Worm (Caenorhabditis elegans): ENCODE measurements around the gene plpp-1.1.

Gene plpp-1.1

ce11 chrII:3958673-3959299 lies 31.0 kb upstream of the plpp-1.1 start:
- TF ChIP-seq mab-5 (tag; optimal IDR thresholded peaks at IDR 0.05): peak; percentile 56
- TF ChIP-seq nhr-21 (tag; optimal IDR thresholded peaks at IDR 0.05): peak; percentile 42
- no peak for TF ChIP-seq alr-1 (tag; optimal IDR thresholded peaks at IDR 0.05)
- TF ChIP-seq C34F6.9 (tag; optimal IDR thresholded peaks at IDR 0.05): peak; percentile 76
- no peak for TF ChIP-seq nhr-10 (tag; optimal IDR thresholded peaks at IDR 0.05)
- TF ChIP-seq ceh-16 (tag; optimal IDR thresholded peaks at IDR 0.05): no peak
- TF ChIP-seq lin-39 (tag; optimal IDR thresholded peaks at IDR 0.05): no peak
- TF ChIP-seq fos-1 (tag; optimal IDR thresholded peaks at IDR 0.05): peak; percentile 55
- TF ChIP-seq nhr-77 (tag; optimal IDR thresholded peaks at IDR 0.05): no peak
- TF ChIP-seq unc-55 (GFP tag; optimal IDR thresholded peaks at IDR 0.05): peak; percentile 70
- no peak for TF ChIP-seq lin-11 (tag; optimal IDR thresholded peaks at IDR 0.05)
- no peak for TF ChIP-seq sem-4 (tag; optimal IDR thresholded peaks at IDR 0.05)
- no peak for TF ChIP-seq elt-3 (tag; optimal IDR thresholded peaks at IDR 0.05)
- peak; percentile 77 for TF ChIP-seq crh-2 (tag; optimal IDR thresholded peaks at IDR 0.05)
- TF ChIP-seq elt-1 (tag; optimal IDR thresholded peaks at IDR 0.05): no peak
- TF ChIP-seq R02D3.7 (tag; optimal IDR thresholded peaks at IDR 0.05): no peak
- TF ChIP-seq unc-62 (GFP tag; optimal IDR thresholded peaks at IDR 0.05): no peak
- TF ChIP-seq nhr-129 (tag; optimal IDR thresholded peaks at IDR 0.05): peak; percentile 71
- no peak for TF ChIP-seq unc-39 (tag; optimal IDR thresholded peaks at IDR 0.05)
- no peak for TF ChIP-seq nhr-23 (tag; optimal IDR thresholded peaks at IDR 0.05)
- peak; percentile 89 for TF ChIP-seq Y55F3AM.14 (GFP tag; optimal IDR thresholded peaks at IDR 0.05)
- peak; percentile 95 for TF ChIP-seq sma-9 (GFP tag; optimal IDR thresholded peaks at IDR 0.05)
- TF ChIP-seq sma-9 (tag; optimal IDR thresholded peaks at IDR 0.05): no peak
- TF ChIP-seq snpc-4 (tag; optimal IDR thresholded peaks at IDR 0.05): peak; percentile 11
- no peak for TF ChIP-seq ceh-82 (tag; optimal IDR thresholded peaks at IDR 0.05)
- TF ChIP-seq mbf-1 (tag; optimal IDR thresholded peaks at IDR 0.05): no peak
- peak; percentile 27 for TF ChIP-seq skn-1 (tag; optimal IDR thresholded peaks at IDR 0.05)
- TF ChIP-seq sma-3 (GFP tag; optimal IDR thresholded peaks at IDR 0.05): peak; percentile 51
- no peak for TF ChIP-seq ZK546.5 (tag; optimal IDR thresholded peaks at IDR 0.05)
- no peak for TF ChIP-seq nhr-12 (tag; optimal IDR thresholded peaks at IDR 0.05)
- peak; percentile 69 for TF ChIP-seq zag-1 (tag; optimal IDR thresholded peaks at IDR 0.05)
- no peak for TF ChIP-seq ztf-11 (tag; optimal IDR thresholded peaks at IDR 0.05)
- TF ChIP-seq aly-2 (tag; optimal IDR thresholded peaks at IDR 0.05): no peak
- peak; percentile 96 for TF ChIP-seq F13H6.1 (tag; optimal IDR thresholded peaks at IDR 0.05)
- no peak for TF ChIP-seq peb-1 (tag; optimal IDR thresholded peaks at IDR 0.05)
- TF ChIP-seq ztf-1 (GFP tag; conservative IDR thresholded peaks at IDR 0.05): no peak
- peak; percentile 18 for TF ChIP-seq ama-1 (optimal IDR thresholded peaks at IDR 0.05)
- TF ChIP-seq nhr-11 (tag; optimal IDR thresholded peaks at IDR 0.05): no peak
- no peak for TF ChIP-seq nhr-237 (tag; optimal IDR thresholded peaks at IDR 0.05)
- peak; percentile 33 to 81 for TF ChIP-seq lsy-2 (tag; optimal IDR thresholded peaks at IDR 0.05)
- peak; percentile 69 for TF ChIP-seq egl-27 (tag; optimal IDR thresholded peaks at IDR 0.05)
- TF ChIP-seq ztf-4 (tag; optimal IDR thresholded peaks at IDR 0.05): peak; percentile 67
- no peak for TF ChIP-seq dmd-4 (tag; optimal IDR thresholded peaks at IDR 0.05)
- peak; percentile 80 to 94 for TF ChIP-seq mdl-1 (tag; optimal IDR thresholded peaks at IDR 0.05)
- TF ChIP-seq blmp-1 (tag; optimal IDR thresholded peaks at IDR 0.05; ENCODE audit: insufficient read depth): no peak
- peak; percentile 55 for TF ChIP-seq nhr-6 (tag; optimal IDR thresholded peaks at IDR 0.05)
- peak; percentile 39 for TF ChIP-seq gmeb-1 (tag; optimal IDR thresholded peaks at IDR 0.05)
- TF ChIP-seq nhr-25 (tag; optimal IDR thresholded peaks at IDR 0.05): peak; percentile 29
- no peak for TF ChIP-seq lin-13 (GFP tag; optimal IDR thresholded peaks at IDR 0.05)
